Worm (Caenorhabditis elegans): ENCODE results near the gene spe-26.
A peak's percentile ranks its signal among the peaks of the same experiment; 100 is the strongest.

spe-26 gene

DNA sequence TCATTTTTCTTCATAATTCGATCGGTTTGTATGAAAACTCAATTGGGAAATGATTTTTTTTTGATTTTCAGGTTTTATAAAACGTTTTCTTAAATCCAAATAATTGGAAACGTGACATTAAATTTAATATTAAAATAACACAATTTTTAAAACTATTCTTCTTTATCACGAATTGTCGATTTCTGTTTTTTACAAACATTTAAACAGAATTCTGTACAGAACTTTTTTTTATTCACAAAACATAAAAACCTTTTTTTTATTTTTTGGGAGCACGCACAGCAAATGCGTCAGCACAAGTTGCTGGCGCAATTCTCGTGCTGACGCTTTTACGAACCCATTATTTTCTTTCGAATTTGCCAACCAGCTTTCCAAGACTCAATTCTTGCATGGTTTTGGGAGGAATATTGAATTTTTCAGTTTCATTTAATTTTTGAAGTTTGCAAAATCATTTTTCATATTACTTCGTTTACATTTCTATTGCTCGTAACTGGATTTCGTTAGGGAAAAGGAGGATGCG is 17.9 kb downstream of the spe-26 start, which contains the start of gene mpz-5 (continued):
- no peak for TF ChIP-seq Y75B8A.6 (GFP tag; IDR thresholded peaks at IDR 0.05)
- peak; percentile 54 for TF ChIP-seq ztf-7 (tag; optimal IDR thresholded peaks at IDR 0.05)
- TF ChIP-seq hlh-30 (tag; optimal IDR thresholded peaks at IDR 0.05; ENCODE audit: insufficient read depth): peak; percentile 59
- TF ChIP-seq lin-15B (tag; optimal IDR thresholded peaks at IDR 0.05): no peak

DNA sequence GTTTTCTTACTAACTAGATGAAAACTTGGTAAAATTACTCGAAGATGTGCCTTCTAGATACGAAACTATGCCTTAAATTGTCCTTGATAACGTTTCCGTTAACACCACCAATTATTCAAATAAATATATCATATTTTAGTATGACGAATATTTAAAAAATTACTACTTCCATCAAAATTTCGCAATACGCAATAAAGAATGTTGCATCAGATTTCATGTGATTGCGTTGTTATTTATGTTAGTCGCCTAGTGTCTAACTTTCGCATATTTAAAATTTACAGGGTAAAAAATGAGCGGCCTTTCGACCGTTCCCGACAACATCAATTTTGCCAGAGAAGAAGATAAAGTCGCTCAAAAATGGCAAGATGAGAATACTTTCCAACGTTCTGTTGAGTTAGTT is 23.4 kb downstream of the spe-26 start, which contains the start of gene iars-1:
TSS of gene iars-1 (plus strand) at position 276 of the 400 bp plus-strand sequence.
- TF ChIP-seq fos-1 (tag; optimal IDR thresholded peaks at IDR 0.05) (no peak), dmd-6 (GFP tag; IDR thresholded peaks at IDR 0.05) (no peak), unc-62 (GFP tag; optimal IDR thresholded peaks at IDR 0.05 in 1 of 2) (no peak), unc-62 (tag; optimal IDR thresholded peaks at IDR 0.05) (no peak)

DNA sequence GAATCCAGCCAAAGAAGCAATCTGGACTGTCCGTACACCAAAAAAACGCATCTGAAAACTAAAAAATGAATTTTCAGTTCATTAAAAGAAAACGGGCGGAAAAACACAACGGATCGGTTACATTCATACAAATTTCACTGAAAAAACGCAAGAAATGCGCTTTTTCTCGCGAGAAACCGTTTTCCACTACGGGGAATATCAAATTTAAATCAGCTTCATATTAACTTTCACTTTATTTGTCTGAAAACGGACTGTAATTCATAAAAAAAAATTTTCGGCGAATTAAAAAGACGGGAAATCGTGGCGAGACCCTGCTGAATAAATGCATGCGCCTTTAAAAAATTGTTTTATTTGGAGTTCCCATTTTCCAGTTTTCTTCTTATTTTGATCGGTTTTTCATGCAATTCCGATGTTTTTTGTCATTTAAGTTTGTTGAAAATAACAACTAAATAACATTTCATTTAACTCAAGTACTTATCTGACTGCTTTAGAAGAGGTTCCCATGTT is 23.9 kb downstream of the spe-26 start, which contains the start of gene pges-2:
TSS of gene pges-2 (minus strand) at position 51 of the 507 bp plus-strand sequence.
- TF ChIP-seq skn-1 (tag; optimal IDR thresholded peaks at IDR 0.05) (no peak), jun-1 (tag; optimal IDR thresholded peaks at IDR 0.05) (no peak), ces-1 (GFP tag; optimal IDR thresholded peaks at IDR 0.05) (no peak), daf-16 (GFP tag; optimal IDR thresholded peaks at IDR 0.05) (no peak), daf-16 (tag; optimal IDR thresholded peaks at IDR 0.05) (no peak), aly-2 (tag; optimal IDR thresholded peaks at IDR 0.05) (no peak), zfp-3 (GFP tag; conservative IDR thresholded peaks at IDR 0.05) (no peak), dpl-1 (GFP tag; optimal IDR thresholded peaks at IDR 0.05) (peak; percentile 47), tra-1 (GFP tag; IDR thresholded peaks at IDR 0.05) (no peak), dve-1 (tag; optimal IDR thresholded peaks at IDR 0.05; ENCODE audit: insufficient read depth) (peak; percentile 19), gei-8 (GFP tag; optimal IDR thresholded peaks at IDR 0.05) (no peak), nhr-111 (GFP tag; optimal IDR thresholded peaks at IDR 0.05) (no peak), F26F4.8 (GFP tag; conservative IDR thresholded peaks at IDR 0.05) (no peak), T26A8.4 (GFP tag; IDR thresholded peaks at IDR 0.05) (no peak), mes-2 (tag; optimal IDR thresholded peaks at IDR 0.05; ENCODE audit: poor library complexity, severe bottlenecking) (peak; percentile 22), madf-5 (GFP tag; IDR thresholded peaks at IDR 0.05) (no peak), dmd-8 (GFP tag; IDR thresholded peaks at IDR 0.05) (no peak), pha-4 (GFP tag; IDR thresholded peaks at IDR 0.05) (no peak), pha-4 (tag; optimal IDR thresholded peaks at IDR 0.05) (no peak), ceh-62 (tag; optimal IDR thresholded peaks at IDR 0.05) (no peak), ceh-82 (tag; optimal IDR thresholded peaks at IDR 0.05) (no peak), unc-130 (GFP tag; optimal IDR thresholded peaks at IDR 0.05) (no peak), arid-1 (GFP tag; conservative IDR thresholded peaks at IDR 0.05) (no peak), nhr-76 (tag; optimal IDR thresholded peaks at IDR 0.05) (no peak), lsy-2 (tag; optimal IDR thresholded peaks at IDR 0.05) (peak in 1 of 2 experiments; percentile 58), D1046.2 (GFP tag; IDR thresholded peaks at IDR 0.05) (no peak), mep-1 (tag; optimal IDR thresholded peaks at IDR 0.05) (peak; percentile 22), ceh-28 (tag; optimal IDR thresholded peaks at IDR 0.05) (no peak), ctbp-1 (GFP tag; IDR thresholded peaks at IDR 0.05) (no peak), ZK337.2 (GFP tag; IDR thresholded peaks at IDR 0.05) (no peak), aha-1 (tag) (no peak), hif-1 (tag; optimal IDR thresholded peaks at IDR 0.05) (no peak), nhr-25 (tag; optimal IDR thresholded peaks at IDR 0.05; ENCODE audit: borderline replicate concordance, insufficient read depth) (no peak)

Measured in whole organism, L4 larva.